Worm (Caenorhabditis elegans): ENCODE data around the gene Y53F4B.14.

- TF ChIP-seq madf-2 (tag; optimal IDR thresholded peaks at IDR 0.05) = no peak
- no peak for TF ChIP-seq fkh-6 (tag; optimal IDR thresholded peaks at IDR 0.05)
- no peak for TF ChIP-seq nhr-11 (tag; optimal IDR thresholded peaks at IDR 0.05)
- no peak for TF ChIP-seq ceh-22 (tag; optimal IDR thresholded peaks at IDR 0.05)
- TF ChIP-seq pha-4 (tag; optimal IDR thresholded peaks at IDR 0.05) = no peak
- TF ChIP-seq F13H6.1 (tag; optimal IDR thresholded peaks at IDR 0.05) = no peak
- TF ChIP-seq ceh-2 (tag; optimal IDR thresholded peaks at IDR 0.05) = no peak
- TF ChIP-seq syd-9 (tag; optimal IDR thresholded peaks at IDR 0.05) = no peak
- no peak for TF ChIP-seq pag-3 (tag; optimal IDR thresholded peaks at IDR 0.05; ENCODE audit: borderline replicate concordance)
- no peak for TF ChIP-seq Y22D7AL.16 (tag; optimal IDR thresholded peaks at IDR 0.05)
These were observed 22.1 kb upstream of the Y53F4B.14 start for ce11 chrII:15015669-15016068.

All from whole organism, late embryonic.